Worm (Caenorhabditis elegans) whole organism, mixed stage, embryonic: ENCODE results near the gene ZK218.11.

ENCODE experiments used
- bed-3 ChIP-seq: fragments of 200-800 bp; sonication (Bioruptor generic); optimal IDR thresholded peaks from 3 replicates; lab custom pipeline; 2018; ENCODE audit warnings: mild to moderate bottlenecking, missing genetic modification characterization, moderate library complexity, missing compliant biosample characterization
- blmp-1 ChIP-seq: fragments of 150-350 bp; optimal IDR thresholded peaks from 2 replicates; lab custom pipeline; 2014; ENCODE audit warnings: missing biosample characterization, missing genetic modification characterization
- ces-1 ChIP-seq: fragments of 150-350 bp; optimal IDR thresholded peaks from 2 replicates; lab custom pipeline; 2014; ENCODE audit warnings: missing biosample characterization, missing genetic modification reagents, missing genetic modification characterization
- drap-1 ChIP-seq: fragments of 200-800 bp; sonication (Bioruptor generic); optimal IDR thresholded peaks from 3 replicates; lab custom pipeline; 2018; ENCODE audit warnings: mild to moderate bottlenecking, missing genetic modification characterization, missing compliant biosample characterization
- ham-2 ChIP-seq: fragments of 200-800 bp; sonication (Bioruptor generic); optimal IDR thresholded peaks from 2 replicates; lab custom pipeline; 2018; ENCODE audit warnings: mild to moderate bottlenecking, missing genetic modification characterization, missing compliant biosample characterization
- lsy-2 ChIP-seq: fragments of 150-350 bp; optimal IDR thresholded peaks from 2 replicates; lab custom pipeline; 2014; ENCODE audit warnings: missing biosample characterization, missing genetic modification characterization
- nhr-237 ChIP-seq: fragments of 150-350 bp; optimal IDR thresholded peaks from 2 replicates; lab custom pipeline; 2014; ENCODE audit warnings: missing biosample characterization, missing genetic modification characterization
- nhr-28 ChIP-seq: fragments of 150-350 bp; optimal IDR thresholded peaks from 2 replicates; lab custom pipeline; 2014; ENCODE audit warnings: missing biosample characterization, missing genetic modification characterization
- pha-4 ChIP-seq: fragments of 150-350 bp; optimal IDR thresholded peaks from 2 replicates; lab custom pipeline; 2018; ENCODE audit warnings: missing biosample characterization, missing genetic modification reagents, missing genetic modification characterization
- sem-2 ChIP-seq: fragments of 200-800 bp; sonication (Bioruptor generic); optimal IDR thresholded peaks from 2 replicates; lab custom pipeline; 2018; ENCODE audit warnings: mild to moderate bottlenecking, missing genetic modification characterization, missing compliant biosample characterization
- tbx-8 ChIP-seq: fragments of 200-800 bp; sonication (Bioruptor generic); optimal IDR thresholded peaks from 2 replicates; lab custom pipeline; 2018; ENCODE audit warnings: mild to moderate bottlenecking, missing genetic modification characterization, moderate library complexity, missing compliant biosample characterization
- unc-39 ChIP-seq: fragments of 150-350 bp; optimal IDR thresholded peaks from 2 replicates; lab custom pipeline; 2014; ENCODE audit warnings: missing biosample characterization, missing genetic modification characterization

ce11 chrV:17098669-17099068 lies 9.5 kb downstream of the ZK218.11 start, which contains the start of the genes ZK218.3 and ZK218.4:
- TF ChIP-seq sem-2, result no peak
- TF ChIP-seq unc-39, result no peak
- no peak for TF ChIP-seq nhr-28 (tag; lab: Kevin White, UChicago)
- no peak for TF ChIP-seq ham-2
- TF ChIP-seq pha-4 (tag; lab: Kevin White, UChicago), result no peak
- no peak for TF ChIP-seq blmp-1 (tag; lab: Kevin White, UChicago)
- no peak for TF ChIP-seq lsy-2 (tag; lab: Kevin White, UChicago)
- no peak for TF ChIP-seq bed-3
- TF ChIP-seq ces-1 (GFP tag; lab: Kevin White, UChicago), result no peak
- no peak for TF ChIP-seq nhr-237 (tag; lab: Kevin White, UChicago)
- no peak for TF ChIP-seq drap-1 (GFP tag; lab: Kevin White, UChicago)
- no peak for TF ChIP-seq tbx-8 (GFP tag; lab: Kevin White, UChicago)
